Fruit fly (Drosophila melanogaster) whole organism, wandering third instar larva: Measurements from ENCODE around the gene CG4701.

ENCODE experiments used
- CG32264 ChIP-seq: fragments of 200-800 bp; sonication (Bioruptor generic); optimal IDR thresholded peaks from 2 replicates; lab custom pipeline; 2016; ENCODE audit warnings: missing biosample characterization, missing genetic modification characterization
- CG9705 ChIP-seq: fragments of 200-800 bp; sonication (Bioruptor generic); optimal IDR thresholded peaks from 2 replicates; lab custom pipeline; 2018; ENCODE audit warnings: missing biosample characterization, mild to moderate bottlenecking, missing genetic modification characterization
- Dfd ChIP-seq: fragments of >200 bp; optimal IDR thresholded peaks from 2 replicates; lab custom pipeline; 2017; ENCODE audit warnings: missing biosample characterization, missing genetic modification characterization
- GATAd ChIP-seq: sonication (Bioruptor generic); optimal IDR thresholded peaks from 2 replicates; lab custom pipeline; 2016; ENCODE audit warnings: missing biosample characterization, missing genetic modification characterization
- HLH106 ChIP-seq: fragments of 200-800 bp; optimal IDR thresholded peaks from 3 replicates; lab custom pipeline; 2019; ENCODE audit warnings: missing biosample characterization, mild to moderate bottlenecking, missing genetic modification characterization, moderate library complexity
- Hnf4 ChIP-seq: fragments of 200-800 bp; sonication (Bioruptor generic); optimal IDR thresholded peaks from 2 replicates; lab custom pipeline; 2016; ENCODE audit warnings: missing biosample characterization, mild to moderate bottlenecking, missing genetic modification characterization
- Hr83 ChIP-seq: fragments of 200-300 bp; sonication (Bioruptor generic); optimal IDR thresholded peaks from 2 replicates; lab custom pipeline; 2016; ENCODE audit warnings: missing biosample characterization, mild to moderate bottlenecking, missing genetic modification characterization, moderate library complexity; ENCODE audit not compliant: poor library complexity, severe bottlenecking
- Jra ChIP-seq: sonication (Bioruptor generic); optimal IDR thresholded peaks from 2 replicates; lab custom pipeline; 2016; ENCODE audit warnings: missing biosample characterization, missing genetic modification characterization
- Mio ChIP-seq: sonication (Bioruptor generic); optimal IDR thresholded peaks from 2 replicates; lab custom pipeline; 2016; ENCODE audit warnings: missing biosample characterization, missing genetic modification characterization
- Myc ChIP-seq: fragments of >200 bp; optimal IDR thresholded peaks from 2 replicates; lab custom pipeline; 2017
- N ChIP-seq: fragments of >200 bp; optimal IDR thresholded peaks from 2 replicates; lab custom pipeline; 2018; ENCODE audit warnings: missing biosample characterization, missing external identifiers, missing genetic modification characterization
- OdsH ChIP-seq: fragments of 200-800 bp; sonication (Bioruptor generic); optimal IDR thresholded peaks from 2 replicates; lab custom pipeline; 2016; ENCODE audit warnings: missing biosample characterization, mild to moderate bottlenecking, missing genetic modification characterization
- Rel ChIP-seq, 2 experiments: fragments of 200-800 bp; sonication (Bioruptor generic) in 1 of 2; optimal IDR thresholded peaks; 2 replicates in 1 of 2; 3 replicates in 1 of 2; lab custom pipeline; 2016 to 2019; ENCODE audit warnings: mild to moderate bottlenecking in 2 of 2, missing biosample characterization in 2 of 2, missing genetic modification characterization in 2 of 2, moderate library complexity in 1 of 2
- Vsx2 ChIP-seq: fragments of 200-300, 225-300 bp; sonication (Bioruptor generic); optimal IDR thresholded peaks from 2 replicates; lab custom pipeline; 2018; ENCODE audit warnings: missing biosample characterization, missing genetic modification characterization; ENCODE audit not compliant: partially characterized antibody
- brk ChIP-seq: fragments of 200-800 bp; sonication (Bioruptor generic); optimal IDR thresholded peaks from 2 replicates; lab custom pipeline; 2016; ENCODE audit warnings: missing biosample characterization, mild to moderate bottlenecking, missing genetic modification characterization
- dmrt93B ChIP-seq: fragments of 200-800 bp; sonication (Bioruptor generic); optimal IDR thresholded peaks from 2 replicates; lab custom pipeline; 2018; ENCODE audit warnings: missing biosample characterization, mild to moderate bottlenecking, missing genetic modification characterization
- dsf ChIP-seq: sonication (Bioruptor generic); optimal IDR thresholded peaks from 2 replicates; lab custom pipeline; 2016; ENCODE audit warnings: missing biosample characterization, missing genetic modification characterization, borderline replicate concordance
- ey ChIP-seq: fragments of 200-800 bp; sonication (Bioruptor generic); optimal IDR thresholded peaks from 2 replicates; lab custom pipeline; 2016; ENCODE audit warnings: missing biosample characterization, missing genetic modification characterization
- foxo ChIP-seq, 2 experiments: fragments of 200-800 bp; sonication (Bioruptor generic); optimal IDR thresholded peaks; 2 replicates in 1 of 2; 3 replicates in 1 of 2; lab custom pipeline; 2016 to 2017; ENCODE audit warnings: missing biosample characterization in 2 of 2, missing genetic modification characterization in 2 of 2
- fru ChIP-seq: fragments of 200-800 bp; sonication (Bioruptor generic); optimal IDR thresholded peaks from 3 replicates; lab custom pipeline; 2016; ENCODE audit warnings: missing biosample characterization, mild to moderate bottlenecking, missing genetic modification characterization
- h ChIP-seq: fragments of 200-800 bp; sonication (Bioruptor generic); optimal IDR thresholded peaks from 3 replicates; lab custom pipeline; 2016; ENCODE audit warnings: missing biosample characterization, mild to moderate bottlenecking, missing genetic modification characterization
- jim ChIP-seq: fragments of 175-275, 200-325 bp; sonication (Bioruptor generic); optimal IDR thresholded peaks from 2 replicates; lab custom pipeline; 2016; ENCODE audit warnings: missing biosample characterization, mild to moderate bottlenecking, missing genetic modification characterization
- lola ChIP-seq: fragments of >200 bp; optimal IDR thresholded peaks from 2 replicates; lab custom pipeline; 2017; ENCODE audit warnings: missing biosample characterization, missing genetic modification characterization
- pan ChIP-seq: fragments of >200 bp; optimal IDR thresholded peaks from 2 replicates; lab custom pipeline; 2017
- psq ChIP-seq: fragments of 200-800 bp; sonication (Bioruptor generic); optimal IDR thresholded peaks from 3 replicates; lab custom pipeline; 2017; ENCODE audit warnings: missing biosample characterization, mild to moderate bottlenecking, missing genetic modification characterization, moderate library complexity
- rgr ChIP-seq: fragments of 200-800 bp; sonication (Bioruptor generic); optimal IDR thresholded peaks from 3 replicates; lab custom pipeline; 2016; ENCODE audit warnings: missing biosample characterization, mild to moderate bottlenecking, missing genetic modification characterization
- sage ChIP-seq: fragments of 200-800 bp; sonication (Bioruptor generic); optimal IDR thresholded peaks from 2 replicates; lab custom pipeline; 2016; ENCODE audit warnings: missing biosample characterization, mild to moderate bottlenecking, missing genetic modification characterization
- tai ChIP-seq: sonication (Bioruptor generic); optimal IDR thresholded peaks from 2 replicates; lab custom pipeline; 2016; ENCODE audit warnings: missing biosample characterization, missing genetic modification characterization
- usp ChIP-seq: fragments of >200 bp; optimal IDR thresholded peaks from 2 replicates; lab custom pipeline; 2017; ENCODE audit warnings: missing biosample characterization, missing genetic modification characterization
- woc ChIP-seq: sonication (Bioruptor generic); optimal IDR thresholded peaks from 2 replicates; lab custom pipeline; 2016; ENCODE audit warnings: missing biosample characterization, mild to moderate bottlenecking, missing genetic modification characterization

The CG4701 gene

dm6 chr2L:14746068-14746467 lies 19.6 kb upstream of the CG4701 start:
- TF ChIP-seq dsf (GFP tag; lab: Kevin White, UChicago) (no peak), OdsH (GFP tag; lab: Kevin White, UChicago) (no peak), Mio (GFP tag; lab: Kevin White, UChicago) (no peak), Myc (no peak), jim (GFP tag; lab: Kevin White, UChicago) (no peak), fru (no peak), tai (GFP tag; lab: Kevin White, UChicago) (no peak), rgr (GFP tag; lab: Kevin White, UChicago) (no peak), woc (no peak)

dm6 chr2L:14760467-14760866 lies 5.2 kb upstream of the CG4701 start, which contains the start of gene CG4691:
CG4691 (plus strand) TSS chr2L:14760767.
- TF ChIP-seq pan (lab: Kevin White, UChicago) (no peak), Hr83 (GFP tag; lab: Kevin White, UChicago) (no peak), psq (GFP tag; lab: Kevin White, UChicago) (no peak), dsf (GFP tag; lab: Kevin White, UChicago) (no peak), rgr (GFP tag; lab: Kevin White, UChicago) (no peak), ey (no peak), dmrt93B (GFP tag; lab: Kevin White, UChicago) (no peak), sage (GFP tag; lab: Kevin White, UChicago) (no peak), Vsx2 (GFP tag; lab: Kevin White, UChicago) (no peak), Jra (no peak)

- TF ChIP-seq HLH106 = no peak
- no peak for TF ChIP-seq Rel (GFP tag; optimal IDR thresholded peaks at IDR 0.05; lab: Kevin White, UChicago)
- no peak for TF ChIP-seq Rel (tag; optimal IDR thresholded peaks at IDR 0.05; lab: Kevin White, UChicago)
Observed at dm6 chr2L:14762465-14762864, 3.2 kb upstream of the CG4701 start, which contains the start of gene CSN1a. CSN1a (plus strand) TSS chr2L:14762765.

- TF ChIP-seq pan (lab: Kevin White, UChicago) = no peak
- TF ChIP-seq ey = no peak
- TF ChIP-seq N (GFP tag; lab: Kevin White, UChicago) = no peak
- TF ChIP-seq h (GFP tag; lab: Kevin White, UChicago) = no peak
- TF ChIP-seq CG9705 (GFP tag; lab: Kevin White, UChicago) = no peak
- no peak for TF ChIP-seq OdsH (GFP tag; lab: Kevin White, UChicago)
- TF ChIP-seq CG32264 (GFP tag; lab: Kevin White, UChicago) = no peak
- no peak for TF ChIP-seq HLH106
Observed at dm6 chr2L:14774713-14775112, 9.0 kb downstream of the CG4701 start, which contains the start of gene CG4650. CG4650 (minus strand) TSS chr2L:14774981.

dm6 chr2L:14784498-14784897 lies 18.8 kb downstream of the CG4701 start, which contains the start of gene CG18636:
CG18636 (minus strand) TSS chr2L:14784598.
- TF ChIP-seq brk (no peak), pan (lab: Kevin White, UChicago) (no peak), N (GFP tag; lab: Kevin White, UChicago) (no peak), jim (GFP tag; lab: Kevin White, UChicago) (no peak), psq (GFP tag; lab: Kevin White, UChicago) (no peak), tai (GFP tag; lab: Kevin White, UChicago) (no peak), Hr83 (GFP tag; lab: Kevin White, UChicago) (no peak)

- no peak for TF ChIP-seq CG32264 (GFP tag; lab: Kevin White, UChicago)
- no peak for TF ChIP-seq h (GFP tag; lab: Kevin White, UChicago)
- TF ChIP-seq fru = no peak
- no peak for TF ChIP-seq GATAd (GFP tag; lab: Kevin White, UChicago)
- TF ChIP-seq rgr (GFP tag; lab: Kevin White, UChicago) = no peak
- TF ChIP-seq foxo (GFP tag; optimal IDR thresholded peaks at IDR 0.05; lab: Kevin White, UChicago) = no peak
- TF ChIP-seq Myc = no peak
- TF ChIP-seq Dfd (GFP tag; lab: Kevin White, UChicago) = no peak
- no peak for TF ChIP-seq woc
- TF ChIP-seq usp = no peak
- TF ChIP-seq pan (lab: Kevin White, UChicago) = no peak
- TF ChIP-seq lola = no peak
- TF ChIP-seq Vsx2 (GFP tag; lab: Kevin White, UChicago) = no peak
- TF ChIP-seq Hnf4 (GFP tag; lab: Kevin White, UChicago) = no peak
- no peak for TF ChIP-seq Hr83 (GFP tag; lab: Kevin White, UChicago)
Observed at dm6 chr2L:14796542-14796941, 30.8 kb downstream of the CG4701 start, which contains the start of gene CG18420. CG18420 (minus strand) TSS chr2L:14796642.
